Worm (Caenorhabditis elegans): Measurements from ENCODE around the gene pax-3.

The pax-3 gene

DNA sequence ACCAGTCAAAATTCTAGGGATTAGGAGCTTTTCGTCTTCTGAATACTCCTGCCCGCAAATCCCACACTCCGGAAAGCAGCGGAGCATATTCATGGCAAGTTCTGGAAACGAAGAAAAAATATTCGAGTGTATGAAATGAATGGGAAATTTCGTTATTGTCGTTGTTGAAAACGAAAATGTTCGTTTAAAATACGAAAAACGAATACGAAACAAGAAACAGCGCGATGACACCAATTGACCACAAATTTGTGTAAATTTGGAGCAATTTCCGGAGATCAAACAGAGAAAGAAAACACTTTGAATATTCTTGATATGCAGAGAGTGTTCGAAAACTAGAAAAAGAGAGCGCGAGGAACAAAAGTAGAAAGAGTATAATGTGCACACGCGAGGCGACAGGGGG, 40.8 kb upstream of the pax-3 start, which contains the start of gene ZK945.4:
ZK945.4 (minus strand) TSS at position 101 of the 400 bp plus-strand sequence.
- TF ChIP-seq pros-1 (tag; optimal IDR thresholded peaks at IDR 0.05) = no peak
- TF ChIP-seq ets-4 (tag; optimal IDR thresholded peaks at IDR 0.05) = no peak
- TF ChIP-seq madf-2 (tag; optimal IDR thresholded peaks at IDR 0.05) = no peak
- TF ChIP-seq hlh-15 (tag; optimal IDR thresholded peaks at IDR 0.05) = no peak
- no peak for TF ChIP-seq ceh-2 (tag; optimal IDR thresholded peaks at IDR 0.05)
- TF ChIP-seq zip-5 (tag; optimal IDR thresholded peaks at IDR 0.05) = no peak
- TF ChIP-seq fkh-10 (GFP tag; optimal IDR thresholded peaks at IDR 0.05) = no peak
- TF ChIP-seq hlh-30 (tag; optimal IDR thresholded peaks at IDR 0.05; ENCODE audit: insufficient read depth) = no peak
- TF ChIP-seq ztf-16 (tag; optimal IDR thresholded peaks at IDR 0.05) = no peak
- no peak for TF ChIP-seq lim-6 (tag; optimal IDR thresholded peaks at IDR 0.05)
- no peak for TF ChIP-seq sdc-2 (tag; optimal IDR thresholded peaks at IDR 0.05)
- TF ChIP-seq pha-4 (tag; optimal IDR thresholded peaks at IDR 0.05) = no peak
- TF ChIP-seq ceh-45 (GFP tag; IDR thresholded peaks at IDR 0.05) = no peak
- no peak for TF ChIP-seq ceh-48 (tag; optimal IDR thresholded peaks at IDR 0.05)
- no peak for TF ChIP-seq elt-4 (tag; optimal IDR thresholded peaks at IDR 0.05)
- no peak for TF ChIP-seq dmd-4 (tag; optimal IDR thresholded peaks at IDR 0.05; ENCODE audit: borderline replicate concordance)
- no peak for TF ChIP-seq gmeb-2 (tag; optimal IDR thresholded peaks at IDR 0.05)
- TF ChIP-seq ceh-30 (tag; optimal IDR thresholded peaks at IDR 0.05) = no peak

DNA sequence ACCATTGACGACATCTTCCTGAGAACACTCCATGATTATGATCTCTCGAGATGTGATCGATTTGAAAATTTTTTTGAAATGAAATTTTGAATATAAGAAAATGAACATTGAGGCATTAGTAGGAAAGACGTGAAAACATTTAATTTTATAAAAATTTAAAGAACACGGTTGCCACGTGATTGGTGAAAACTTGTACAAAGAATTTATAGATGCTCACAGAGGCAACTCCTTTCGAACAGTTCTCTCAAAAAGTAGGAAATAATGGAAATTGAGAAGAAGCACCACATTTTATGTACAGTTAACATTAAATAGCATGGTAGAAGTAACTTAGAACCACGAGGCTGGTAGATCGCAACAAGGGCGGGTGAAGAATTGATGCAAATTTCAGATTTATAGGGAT, 39.5 kb upstream of the pax-3 start, which contains the start of gene ZK945.6:
ZK945.6 (minus strand) TSS at position 101 of the 400 bp plus-strand sequence.
- TF ChIP-seq unc-42 (tag; optimal IDR thresholded peaks at IDR 0.05) = no peak
- TF ChIP-seq fax-1 (tag; optimal IDR thresholded peaks at IDR 0.05) = no peak
- no peak for TF ChIP-seq hlh-15 (tag; optimal IDR thresholded peaks at IDR 0.05)
- no peak for TF ChIP-seq ceh-6 (GFP tag; optimal IDR thresholded peaks at IDR 0.05)
- no peak for TF ChIP-seq sox-4 (tag; optimal IDR thresholded peaks at IDR 0.05)
- no peak for TF ChIP-seq dve-1 (tag; optimal IDR thresholded peaks at IDR 0.05)
- TF ChIP-seq madf-2 (tag; optimal IDR thresholded peaks at IDR 0.05) = no peak
- TF ChIP-seq nfya-1 (tag; optimal IDR thresholded peaks at IDR 0.05) = no peak
- TF ChIP-seq ztf-16 (tag; optimal IDR thresholded peaks at IDR 0.05) = no peak
- no peak for TF ChIP-seq hlh-8 (tag; optimal IDR thresholded peaks at IDR 0.05)
- TF ChIP-seq unc-86 (tag; optimal IDR thresholded peaks at IDR 0.05) = no peak
- no peak for TF ChIP-seq ceh-30 (tag; optimal IDR thresholded peaks at IDR 0.05)
- TF ChIP-seq syd-9 (tag; optimal IDR thresholded peaks at IDR 0.05) = no peak
- no peak for TF ChIP-seq ceh-45 (GFP tag; IDR thresholded peaks at IDR 0.05)
- no peak for TF ChIP-seq ceh-18 (tag; optimal IDR thresholded peaks at IDR 0.05)
- no peak for TF ChIP-seq K02D7.2 (tag; optimal IDR thresholded peaks at IDR 0.05)
- TF ChIP-seq pag-3 (tag; optimal IDR thresholded peaks at IDR 0.05; ENCODE audit: borderline replicate concordance) = no peak
- no peak for TF ChIP-seq ceh-2 (tag; optimal IDR thresholded peaks at IDR 0.05)
- TF ChIP-seq ceh-31 (tag; optimal IDR thresholded peaks at IDR 0.05) = no peak

DNA sequence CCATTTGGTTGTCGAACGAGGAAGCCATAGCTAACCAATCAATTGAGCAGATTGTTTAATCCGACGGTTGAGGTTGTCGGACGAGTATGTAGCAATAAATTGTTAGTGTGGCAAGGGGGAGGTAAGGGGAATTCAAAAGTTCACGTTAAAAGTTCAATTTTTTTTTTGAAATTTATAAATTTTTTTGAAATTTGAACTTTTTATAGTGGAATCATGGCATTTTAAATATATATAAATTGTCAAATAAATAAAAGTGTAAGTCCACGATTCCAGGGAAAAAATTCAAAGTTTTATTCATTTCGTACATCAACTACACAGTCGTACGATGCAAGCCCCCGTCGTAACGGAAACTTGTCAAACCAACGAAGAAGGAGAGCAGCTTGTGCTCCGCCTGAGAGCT, 38.0 kb upstream of the pax-3 start, which contains the start of the genes ZK945.7 and ZK945.8:
ZK945.7 (minus strand) TSS at position 101 of the 400 bp plus-strand sequence.
ZK945.8 (plus strand) TSS at position 275 of the 400 bp plus-strand sequence.
- TF ChIP-seq unc-55 (GFP tag; optimal IDR thresholded peaks at IDR 0.05) (no peak), ceh-19 (GFP tag; optimal IDR thresholded peaks at IDR 0.05) (no peak), elt-4 (tag; optimal IDR thresholded peaks at IDR 0.05) (no peak), ztf-16 (tag; optimal IDR thresholded peaks at IDR 0.05) (no peak), dve-1 (tag; optimal IDR thresholded peaks at IDR 0.05) (no peak)

DNA sequence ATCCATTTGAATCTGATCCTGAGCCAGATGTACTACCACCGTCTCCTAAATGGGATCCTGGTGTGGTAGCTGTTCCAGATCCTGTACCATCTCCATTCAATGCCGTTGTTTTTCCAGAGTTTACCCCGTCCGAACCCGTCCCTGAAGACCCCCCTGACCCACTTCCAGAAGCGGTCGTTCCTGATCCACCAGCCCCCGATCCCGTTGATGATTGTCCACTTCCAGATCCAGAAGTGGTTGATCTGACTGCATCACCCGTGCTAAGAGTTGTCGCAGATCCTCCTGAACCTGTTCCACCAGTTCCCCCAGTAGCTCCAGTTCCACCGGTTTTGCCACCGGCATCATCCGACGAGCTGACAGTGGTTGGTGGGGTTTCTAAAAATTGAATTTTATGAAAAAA, 29.7 kb upstream of the pax-3 start:
- TF ChIP-seq ceh-18 (tag; optimal IDR thresholded peaks at IDR 0.05) (no peak), hlh-8 (tag; optimal IDR thresholded peaks at IDR 0.05) (no peak), ceh-14 (tag; optimal IDR thresholded peaks at IDR 0.05) (no peak), pax-1 (tag; optimal IDR thresholded peaks at IDR 0.05) (no peak), C38D4.7 (GFP tag; optimal IDR thresholded peaks at IDR 0.05) (no peak), ceh-9 (tag; optimal IDR thresholded peaks at IDR 0.05) (no peak), F13H6.1 (tag; optimal IDR thresholded peaks at IDR 0.05) (no peak), unc-3 (GFP tag; conservative IDR thresholded peaks at IDR 0.05) (no peak), unc-3 (tag; optimal IDR thresholded peaks at IDR 0.05) (no peak), tbx-7 (tag; optimal IDR thresholded peaks at IDR 0.05) (no peak), ceh-19 (GFP tag; optimal IDR thresholded peaks at IDR 0.05) (no peak), ceh-30 (tag; optimal IDR thresholded peaks at IDR 0.05) (no peak), ceh-22 (tag; optimal IDR thresholded peaks at IDR 0.05) (no peak), dve-1 (tag; optimal IDR thresholded peaks at IDR 0.05) (no peak), ceh-24 (tag; optimal IDR thresholded peaks at IDR 0.05) (no peak), gmeb-2 (tag; optimal IDR thresholded peaks at IDR 0.05) (no peak), ztf-16 (tag; optimal IDR thresholded peaks at IDR 0.05) (no peak)
